Worm (Caenorhabditis elegans): ENCODE measurements around the gene sre-43.

DNA sequence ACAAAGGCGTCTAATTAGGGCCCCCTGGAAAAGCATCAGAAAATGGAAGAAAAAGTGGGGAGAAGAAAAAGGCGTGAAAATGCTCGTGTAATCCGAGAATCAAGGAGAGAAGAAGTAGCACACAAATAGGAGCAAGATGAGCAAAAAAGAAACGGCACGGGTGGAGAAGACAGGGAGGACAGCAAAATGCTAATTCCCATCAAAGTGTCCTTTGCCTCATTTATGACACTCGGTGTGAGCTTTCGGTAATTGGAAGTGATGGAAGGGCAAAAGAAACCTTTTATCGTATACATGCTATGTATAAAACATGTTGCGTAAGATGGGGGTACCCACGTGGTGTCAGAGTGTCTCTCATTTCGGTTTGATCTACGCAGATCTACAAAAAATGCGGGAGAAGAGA is 35.3 kb downstream of the sre-43 start:
- no peak for TF ChIP-seq lin-11 (tag; optimal IDR thresholded peaks at IDR 0.05)
- TF ChIP-seq ztf-11 (tag; optimal IDR thresholded peaks at IDR 0.05), result no peak
- no peak for TF ChIP-seq mdl-1 (tag; optimal IDR thresholded peaks at IDR 0.05)
- TF ChIP-seq egl-27 (tag; optimal IDR thresholded peaks at IDR 0.05), result no peak
- no peak for TF ChIP-seq ama-1 (optimal IDR thresholded peaks at IDR 0.05)
- no peak for TF ChIP-seq nhr-6 (tag; optimal IDR thresholded peaks at IDR 0.05)
- no peak for TF ChIP-seq elt-3 (tag; optimal IDR thresholded peaks at IDR 0.05)
- no peak for TF ChIP-seq lsy-2 (tag; optimal IDR thresholded peaks at IDR 0.05)
- no peak for TF ChIP-seq fos-1 (tag; optimal IDR thresholded peaks at IDR 0.05)
